Fruit fly (Drosophila melanogaster): ENCODE results near the gene CG6527.

Gene CG6527

DNA sequence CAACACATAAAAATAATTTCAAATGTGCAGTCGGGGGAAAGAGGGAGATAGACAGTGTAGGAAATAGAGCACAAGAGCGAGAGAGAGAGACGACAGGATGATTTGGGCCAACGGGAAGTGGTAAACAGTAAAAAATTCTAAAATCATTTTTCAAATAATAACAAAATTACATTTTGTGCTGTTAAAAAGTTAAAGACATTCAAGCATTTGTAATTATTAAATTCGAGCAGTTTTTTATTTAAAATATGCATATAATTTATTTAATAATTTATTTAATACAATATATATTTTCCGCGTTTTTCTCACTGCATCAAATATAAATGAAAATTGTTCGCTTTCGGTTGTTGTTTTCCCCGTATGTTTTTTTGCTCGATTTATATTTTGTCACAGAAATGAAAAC is 22.6 kb downstream of the CG6527 start:
- TF ChIP-seq psq (optimal IDR thresholded peaks at IDR 0.05) (no peak), Dll (optimal IDR thresholded peaks at IDR 0.05) (no peak), pan (optimal IDR thresholded peaks at IDR 0.05) (no peak), CG8478 (optimal IDR thresholded peaks at IDR 0.05) (no peak), usp (GFP tag; optimal IDR thresholded peaks at IDR 0.05) (no peak), EcR (GFP tag; optimal IDR thresholded peaks at IDR 0.05) (no peak)

- TF ChIP-seq Dll (optimal IDR thresholded peaks at IDR 0.05) (no peak), psq (optimal IDR thresholded peaks at IDR 0.05) (no peak), pan (optimal IDR thresholded peaks at IDR 0.05) (no peak), usp (GFP tag; optimal IDR thresholded peaks at IDR 0.05) (no peak), CG8478 (optimal IDR thresholded peaks at IDR 0.05) (no peak), EcR (GFP tag; optimal IDR thresholded peaks at IDR 0.05) (no peak)
Observed at dm6 chr3L:10535105-10535504, 23.8 kb downstream of the CG6527 start.

DNA sequence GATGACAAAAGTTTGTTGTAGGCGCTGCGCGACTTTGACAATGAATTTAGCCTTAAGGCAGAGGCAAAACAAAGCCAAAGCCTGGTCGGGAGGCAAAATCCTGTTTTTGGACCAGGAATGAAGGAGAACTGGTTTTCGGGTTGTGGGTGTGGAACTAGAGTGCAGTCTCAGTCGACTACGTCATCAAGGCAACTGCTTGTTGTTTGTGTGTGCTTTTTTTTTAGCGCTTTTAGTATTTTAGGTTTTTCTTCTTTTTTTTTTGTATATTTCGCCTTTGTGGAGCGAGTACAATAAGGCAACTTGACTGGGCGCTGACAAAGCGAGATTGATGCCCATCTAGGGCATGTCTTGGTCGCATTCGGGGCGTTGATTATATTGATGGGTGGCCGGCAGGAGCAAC is 25.0 kb downstream of the CG6527 start:
- TF ChIP-seq CG8478 (optimal IDR thresholded peaks at IDR 0.05), result no peak
- TF ChIP-seq usp (GFP tag; optimal IDR thresholded peaks at IDR 0.05), result no peak
- TF ChIP-seq pan (optimal IDR thresholded peaks at IDR 0.05), result no peak
- TF ChIP-seq Dll (optimal IDR thresholded peaks at IDR 0.05), result no peak
- no peak for TF ChIP-seq psq (optimal IDR thresholded peaks at IDR 0.05)
- no peak for TF ChIP-seq EcR (GFP tag; optimal IDR thresholded peaks at IDR 0.05)

dm6 chr3L:10531907-10532581 is 26.8 kb downstream of the CG6527 start:
- no peak for TF ChIP-seq usp (GFP tag; optimal IDR thresholded peaks at IDR 0.05)
- no peak for TF ChIP-seq psq (optimal IDR thresholded peaks at IDR 0.05)
- TF ChIP-seq Dll (optimal IDR thresholded peaks at IDR 0.05), result no peak
- no peak for TF ChIP-seq EcR (GFP tag; optimal IDR thresholded peaks at IDR 0.05)
- TF ChIP-seq pan (optimal IDR thresholded peaks at IDR 0.05), result no peak
- TF ChIP-seq CG8478 (optimal IDR thresholded peaks at IDR 0.05), result no peak

DNA sequence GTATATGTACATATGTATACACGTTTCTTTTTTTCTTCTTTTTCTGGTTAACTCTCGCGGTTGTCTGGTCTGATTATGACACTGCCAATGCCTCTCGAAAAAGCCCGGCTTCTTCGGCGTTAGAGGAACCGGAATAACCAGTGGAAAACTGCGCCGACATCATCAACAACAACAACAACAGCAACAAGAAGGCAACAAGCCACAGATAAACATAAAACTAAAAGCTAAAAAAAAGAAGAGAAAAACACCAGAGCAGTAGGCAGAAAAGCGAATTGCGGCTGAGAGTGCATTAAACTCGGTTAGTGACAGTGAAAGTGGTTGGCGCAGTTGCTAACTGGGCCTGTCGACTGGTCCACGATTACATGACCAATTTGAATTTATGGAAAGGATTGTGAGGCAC is 27.8 kb downstream of the CG6527 start:
- peak; percentile 25 to 95 for TF ChIP-seq EcR (GFP tag; optimal IDR thresholded peaks at IDR 0.05)
- TF ChIP-seq usp (GFP tag; optimal IDR thresholded peaks at IDR 0.05), result no peak
- TF ChIP-seq Dll (optimal IDR thresholded peaks at IDR 0.05), result no peak
- TF ChIP-seq pan (optimal IDR thresholded peaks at IDR 0.05), result no peak
- TF ChIP-seq psq (optimal IDR thresholded peaks at IDR 0.05), result no peak
- TF ChIP-seq CG8478 (optimal IDR thresholded peaks at IDR 0.05), result no peak

- TF ChIP-seq EcR (GFP tag; optimal IDR thresholded peaks at IDR 0.05), result no peak
Observed at dm6 chr3L:10528251-10528650, 30.6 kb downstream of the CG6527 start.

DNA sequence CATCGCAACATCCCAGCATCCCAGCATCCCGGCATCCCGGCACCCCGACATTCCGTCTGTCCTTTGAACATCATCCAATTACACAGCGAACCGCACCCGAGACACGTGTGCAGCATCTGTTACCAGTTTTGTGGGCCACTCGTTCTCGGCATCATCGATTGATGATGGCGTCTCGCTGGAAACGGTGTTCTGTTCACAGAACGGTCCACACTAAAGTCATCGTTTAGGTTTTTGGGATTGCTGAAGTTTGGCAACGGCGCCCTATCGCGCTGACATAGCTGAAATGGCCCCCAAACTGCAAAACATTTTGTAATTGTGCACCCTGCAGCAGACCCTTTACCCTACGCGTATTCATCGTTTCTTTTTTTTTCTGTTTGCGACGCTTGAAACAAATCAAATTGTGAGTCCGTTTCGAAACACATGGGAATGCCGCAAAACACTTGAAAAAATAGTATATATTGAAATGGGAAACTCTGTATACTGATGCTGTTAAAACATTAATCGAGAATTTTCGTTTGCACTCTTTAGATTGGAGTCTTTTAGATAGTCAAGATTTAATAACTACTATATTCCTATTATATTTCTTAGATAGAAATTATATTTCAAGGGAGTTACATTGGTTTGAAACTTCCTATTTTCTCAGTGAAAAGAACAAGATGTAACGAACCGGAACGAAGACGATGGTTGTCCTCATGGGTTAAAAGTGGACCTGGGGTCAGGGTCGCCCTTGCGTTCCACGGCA is 33.1 kb downstream of the CG6527 start:
- TF ChIP-seq CG8478 (optimal IDR thresholded peaks at IDR 0.05) (no peak), EcR (GFP tag; optimal IDR thresholded peaks at IDR 0.05) (no peak), psq (optimal IDR thresholded peaks at IDR 0.05) (no peak), usp (GFP tag; optimal IDR thresholded peaks at IDR 0.05) (no peak), pan (optimal IDR thresholded peaks at IDR 0.05) (no peak), Dll (optimal IDR thresholded peaks at IDR 0.05) (no peak)

DNA sequence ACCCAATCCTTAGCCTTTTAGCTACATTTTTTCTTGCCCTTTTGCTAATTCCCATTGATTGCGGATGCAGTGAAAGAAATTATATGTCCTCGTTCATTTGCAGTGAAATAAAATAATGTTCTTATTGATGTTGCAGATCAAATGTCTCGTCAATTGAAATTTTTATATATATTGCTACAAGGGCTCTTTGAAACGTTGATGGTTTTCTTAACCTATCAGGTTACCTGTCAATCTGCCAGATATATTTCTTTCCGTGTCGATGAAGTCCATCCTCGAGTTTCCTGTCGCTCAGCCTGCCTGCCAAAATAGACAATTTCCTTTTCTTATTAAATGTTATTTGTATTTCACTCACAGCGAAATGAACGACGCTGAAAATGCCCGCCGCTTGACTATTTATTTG is 33.7 kb downstream of the CG6527 start:
- TF ChIP-seq usp (GFP tag; optimal IDR thresholded peaks at IDR 0.05) (no peak), psq (optimal IDR thresholded peaks at IDR 0.05) (no peak), Dll (optimal IDR thresholded peaks at IDR 0.05) (no peak), pan (optimal IDR thresholded peaks at IDR 0.05) (no peak), EcR (GFP tag; optimal IDR thresholded peaks at IDR 0.05) (no peak), CG8478 (optimal IDR thresholded peaks at IDR 0.05) (no peak)

DNA sequence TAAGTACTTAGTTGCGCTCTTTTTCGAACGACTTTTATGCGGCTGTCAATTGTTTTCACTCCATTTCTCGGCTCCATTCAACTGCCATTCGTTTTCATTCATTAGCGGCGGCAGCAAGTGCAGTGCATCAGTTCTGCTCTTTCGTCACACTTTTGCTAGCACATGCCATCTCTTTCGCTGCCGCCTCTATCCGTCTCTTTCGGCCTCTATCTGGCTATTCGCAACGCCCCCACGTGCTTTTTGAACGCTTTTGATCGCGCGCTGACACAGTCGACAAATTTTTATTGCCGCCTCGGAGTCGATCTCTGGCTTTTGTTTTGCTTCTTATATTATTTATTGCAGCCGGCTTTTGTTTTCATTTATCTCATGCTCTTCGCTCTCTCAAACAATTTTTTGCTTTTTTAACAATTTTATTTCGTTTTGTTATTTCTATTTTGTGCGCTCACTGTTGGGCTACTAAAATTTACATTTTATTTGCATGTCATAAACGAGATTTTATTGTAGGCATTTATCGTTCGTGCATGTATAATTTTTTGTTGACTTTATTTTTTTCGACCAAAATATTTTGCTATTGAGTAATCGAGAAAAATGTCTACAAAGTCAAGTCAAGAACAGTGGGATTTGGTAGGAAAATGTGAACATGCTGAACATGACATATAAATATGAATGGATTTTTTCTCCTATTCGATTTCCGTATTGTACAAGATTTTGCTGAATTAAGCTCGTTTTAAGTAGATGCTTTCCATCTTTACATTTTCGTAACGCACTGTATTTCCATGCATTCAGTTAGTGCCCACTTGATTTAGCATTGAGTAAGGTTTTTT is 36.3 kb downstream of the CG6527 start:
- no peak for TF ChIP-seq EcR (GFP tag; optimal IDR thresholded peaks at IDR 0.05)
- TF ChIP-seq Dll (optimal IDR thresholded peaks at IDR 0.05), result no peak
- TF ChIP-seq pan (optimal IDR thresholded peaks at IDR 0.05), result no peak
- TF ChIP-seq usp (GFP tag; optimal IDR thresholded peaks at IDR 0.05), result no peak
- no peak for TF ChIP-seq psq (optimal IDR thresholded peaks at IDR 0.05)
- TF ChIP-seq CG8478 (optimal IDR thresholded peaks at IDR 0.05), result no peak

DNA sequence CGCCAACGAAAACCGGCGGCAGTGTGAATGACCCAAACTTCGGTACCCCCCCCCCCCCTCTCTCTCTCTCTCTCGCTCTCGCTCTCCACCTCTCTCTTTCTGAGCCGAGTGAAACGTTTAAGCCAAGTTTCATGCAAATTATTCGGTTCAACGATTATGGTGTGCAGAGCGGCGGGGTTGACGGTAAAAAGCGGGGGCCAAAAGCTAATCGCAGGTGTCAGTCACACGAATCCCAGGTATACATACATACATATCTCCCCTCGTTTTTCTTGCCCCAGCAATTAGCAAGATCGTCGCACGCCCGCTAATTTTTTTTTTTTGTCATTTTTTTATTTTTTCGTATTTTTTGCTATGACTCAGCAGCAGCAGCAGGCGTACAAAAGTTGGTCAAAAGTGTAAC is 37.3 kb downstream of the CG6527 start:
- TF ChIP-seq pan (optimal IDR thresholded peaks at IDR 0.05) (no peak), EcR (GFP tag; optimal IDR thresholded peaks at IDR 0.05) (peak; percentile 33 to 74)

DNA sequence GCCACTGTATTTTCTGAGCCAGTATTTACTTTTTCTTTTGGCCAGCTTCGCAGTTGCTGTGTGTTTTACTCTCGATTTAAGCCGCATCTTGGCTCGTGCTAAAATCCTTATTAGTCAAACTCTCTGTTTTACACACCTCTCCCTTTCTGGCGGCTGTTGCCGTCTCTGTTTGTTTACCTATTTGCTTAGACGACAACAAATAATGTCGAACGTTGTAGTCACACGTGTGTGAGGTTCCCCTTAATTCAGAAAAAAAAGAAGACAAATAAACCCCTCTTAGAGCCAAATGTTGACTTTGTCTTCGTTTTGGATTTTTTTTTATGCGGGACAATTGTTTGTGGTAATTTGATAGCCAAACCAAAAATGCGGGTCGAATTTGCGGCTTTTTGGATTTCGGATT is 39.9 kb downstream of the CG6527 start:
- TF ChIP-seq psq (optimal IDR thresholded peaks at IDR 0.05), result no peak
- no peak for TF ChIP-seq Dll (optimal IDR thresholded peaks at IDR 0.05)
- TF ChIP-seq pan (optimal IDR thresholded peaks at IDR 0.05), result no peak
- no peak for TF ChIP-seq usp (GFP tag; optimal IDR thresholded peaks at IDR 0.05)
- no peak for TF ChIP-seq CG8478 (optimal IDR thresholded peaks at IDR 0.05)
- no peak for TF ChIP-seq EcR (GFP tag; optimal IDR thresholded peaks at IDR 0.05)

Measured in whole organism.